Worm (Caenorhabditis elegans): ENCODE results near the gene dnj-5.
A peak's percentile ranks its signal among the peaks of the same experiment; 100 is the strongest.

dnj-5 gene

ce11 chrII:6877881-6878280 lies 19.8 kb upstream of the dnj-5 start (continued):
- TF ChIP-seq unc-30 (tag; optimal IDR thresholded peaks at IDR 0.05) = no peak
- no peak for TF ChIP-seq C04F5.9 (tag; optimal IDR thresholded peaks at IDR 0.05)
- TF ChIP-seq zip-4 (GFP tag; optimal IDR thresholded peaks at IDR 0.05) = no peak
- TF ChIP-seq skn-1 (tag; optimal IDR thresholded peaks at IDR 0.05) = no peak
- TF ChIP-seq pqm-1 (tag; optimal IDR thresholded peaks at IDR 0.05) = no peak
- no peak for TF ChIP-seq jun-1 (tag; optimal IDR thresholded peaks at IDR 0.05)
- no peak for TF ChIP-seq sox-4 (tag; optimal IDR thresholded peaks at IDR 0.05)
- no peak for TF ChIP-seq nhr-90 (tag; optimal IDR thresholded peaks at IDR 0.05; ENCODE audit: poor library complexity)
- TF ChIP-seq lin-15B (tag; optimal IDR thresholded peaks at IDR 0.05) = no peak
- TF ChIP-seq vab-15 (tag; optimal IDR thresholded peaks at IDR 0.05) = peak; percentile 62
- no peak for TF ChIP-seq efl-1 (optimal IDR thresholded peaks at IDR 0.05)
- no peak for TF ChIP-seq efl-1 (GFP tag; optimal IDR thresholded peaks at IDR 0.05 in 1 of 2)
- no peak for TF ChIP-seq lir-3 (tag; optimal IDR thresholded peaks at IDR 0.05; ENCODE audit: poor library complexity)
- TF ChIP-seq ztf-11 (tag; optimal IDR thresholded peaks at IDR 0.05) = no peak
- no peak for TF ChIP-seq nhr-76 (tag; optimal IDR thresholded peaks at IDR 0.05)
- no peak for TF ChIP-seq unc-130 (tag; optimal IDR thresholded peaks at IDR 0.05)
- TF ChIP-seq unc-86 (tag; optimal IDR thresholded peaks at IDR 0.05) = no peak
- TF ChIP-seq lin-13 (GFP tag; optimal IDR thresholded peaks at IDR 0.05) = no peak
- no peak for TF ChIP-seq sptf-1 (tag; optimal IDR thresholded peaks at IDR 0.05)
- TF ChIP-seq tbx-2 (tag; optimal IDR thresholded peaks at IDR 0.05) = no peak
- no peak for TF ChIP-seq fkh-10 (GFP tag; optimal IDR thresholded peaks at IDR 0.05)
- no peak for TF ChIP-seq egl-13 (tag; optimal IDR thresholded peaks at IDR 0.05)
- TF ChIP-seq hlh-17 (GFP tag; optimal IDR thresholded peaks at IDR 0.05; ENCODE audit: borderline replicate concordance) = no peak
- no peak for TF ChIP-seq ceh-88 (GFP tag; IDR thresholded peaks at IDR 0.05)
- no peak for TF ChIP-seq aly-2 (tag; optimal IDR thresholded peaks at IDR 0.05)
- no peak for TF ChIP-seq xbp-1 (tag; optimal IDR thresholded peaks at IDR 0.05)
- TF ChIP-seq alr-1 (tag; optimal IDR thresholded peaks at IDR 0.05; ENCODE audit: borderline replicate concordance) = no peak
- TF ChIP-seq nhr-237 (tag; optimal IDR thresholded peaks at IDR 0.05) = no peak
- no peak for TF ChIP-seq aha-1 (tag; optimal IDR thresholded peaks at IDR 0.05)
- TF ChIP-seq nhr-71 (tag; optimal IDR thresholded peaks at IDR 0.05) = peak; percentile 22
- no peak for TF ChIP-seq lin-39 (tag; optimal IDR thresholded peaks at IDR 0.05)
- TF ChIP-seq grh-1 (GFP tag; IDR thresholded peaks at IDR 0.05) = peak; percentile 35; the same call in 1 of the 2 replicates
- TF ChIP-seq isw-1 (GFP tag; IDR thresholded peaks at IDR 0.05) = no peak
- TF ChIP-seq irx-1 (tag; optimal IDR thresholded peaks at IDR 0.05) = no peak
- no peak for TF ChIP-seq nhr-84 (tag; optimal IDR thresholded peaks at IDR 0.05)
- TF ChIP-seq dpl-1 (GFP tag; optimal IDR thresholded peaks at IDR 0.05) = no peak
- TF ChIP-seq lin-14 (GFP tag; optimal IDR thresholded peaks at IDR 0.05) = peak; percentile 29
- TF ChIP-seq unc-62 (GFP tag; optimal IDR thresholded peaks at IDR 0.05) = no peak
- no peak for TF ChIP-seq fkh-8 (tag; optimal IDR thresholded peaks at IDR 0.05)
- TF ChIP-seq hpl-2 (GFP tag; optimal IDR thresholded peaks at IDR 0.05) = no peak
- no peak for TF ChIP-seq tlp-1 (tag; optimal IDR thresholded peaks at IDR 0.05)
- TF ChIP-seq ces-1 (GFP tag; optimal IDR thresholded peaks at IDR 0.05) = no peak
- no peak for TF ChIP-seq mep-1 (tag; optimal IDR thresholded peaks at IDR 0.05)
- no peak for TF ChIP-seq nhr-19 (GFP tag; conservative IDR thresholded peaks at IDR 0.05)
- TF ChIP-seq dsc-1 (tag; optimal IDR thresholded peaks at IDR 0.05) = no peak
- no peak for TF ChIP-seq nhr-12 (tag; optimal IDR thresholded peaks at IDR 0.05)
- no peak for TF ChIP-seq snu-23 (GFP tag; optimal IDR thresholded peaks at IDR 0.05)
- TF ChIP-seq pax-3 (tag; optimal IDR thresholded peaks at IDR 0.05) = no peak
- TF ChIP-seq ceh-82 (tag; optimal IDR thresholded peaks at IDR 0.05) = no peak
- no peak for TF ChIP-seq rnt-1 (tag; optimal IDR thresholded peaks at IDR 0.05)
- no peak for TF ChIP-seq snpc-4 (tag; optimal IDR thresholded peaks at IDR 0.05)
